Worm (Caenorhabditis elegans): Measurements from ENCODE around the gene R02F2.1.

DNA sequence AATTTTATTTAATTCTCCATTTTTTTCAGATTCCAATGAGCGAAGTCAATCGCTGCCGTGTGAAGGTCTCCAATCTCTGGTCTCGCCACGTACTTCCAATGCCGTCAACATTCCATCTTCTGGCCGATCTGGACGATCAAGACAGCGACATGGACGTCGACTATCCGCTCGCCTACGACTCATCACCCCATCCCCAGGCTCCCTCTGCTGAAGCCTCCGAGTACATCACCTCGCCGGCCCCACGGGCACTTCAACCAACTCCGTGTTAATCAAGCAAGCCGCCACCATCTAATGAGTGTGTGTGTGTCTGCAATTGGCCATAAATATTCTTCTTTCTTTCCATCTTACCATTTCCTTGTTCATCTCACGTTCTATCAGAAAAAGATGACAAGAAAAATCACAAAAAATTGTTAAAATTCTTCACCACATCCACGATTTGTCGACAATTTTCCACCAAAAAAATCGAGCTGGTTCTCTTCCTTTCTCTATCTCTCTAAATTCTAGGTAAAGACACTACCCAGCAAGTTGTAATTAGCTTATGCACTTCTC, 3.9 kb downstream of the R02F2.1 start:
- no peak for TF ChIP-seq scrt-1 (GFP tag; IDR thresholded peaks at IDR 0.05)
- TF ChIP-seq F13C5.2 (tag; optimal IDR thresholded peaks at IDR 0.05): no peak
- no peak for TF ChIP-seq ama-1 (optimal IDR thresholded peaks at IDR 0.05)
- no peak for TF ChIP-seq tbx-37 (GFP tag; conservative IDR thresholded peaks at IDR 0.05)
- TF ChIP-seq flt-1 (GFP tag; IDR thresholded peaks at IDR 0.05): no peak
- TF ChIP-seq ceh-13 (GFP tag; optimal IDR thresholded peaks at IDR 0.05): no peak
- TF ChIP-seq hmg-4 (GFP tag; optimal IDR thresholded peaks at IDR 0.05): no peak
- no peak for TF ChIP-seq hmbx-1 (tag; optimal IDR thresholded peaks at IDR 0.05)
- TF ChIP-seq sea-1 (GFP tag; conservative IDR thresholded peaks at IDR 0.05): no peak

Data from whole organism, early embryonic.